Worm (Caenorhabditis elegans) whole organism, L4/young adult: ENCODE data around the gene F56C3.8.

Source experiments
- W03F9.2 ChIP-seq: fragments of 150-350 bp; optimal IDR thresholded peaks from 2 replicates; lab custom pipeline; 2014; ENCODE audit warnings: missing biosample characterization, missing genetic modification characterization
- dao-5 ChIP-seq: sonication (generic microtip); optimal IDR thresholded peaks from 2 replicates; lab custom pipeline; 2016; ENCODE audit warnings: missing genotype, missing genetic modification characterization, moderate library complexity, missing compliant biosample characterization
- him-1 ChIP-seq: sonication (generic microtip); optimal IDR thresholded peaks from 2 replicates; lab custom pipeline; 2016; ENCODE audit warnings: missing genotype, missing genetic modification reagents, missing genetic modification characterization, missing compliant biosample characterization

ce11 chrX:1395793-1396192 is 11.4 kb upstream of the F56C3.8 start:
- TF ChIP-seq W03F9.2 (no peak), him-1 (tag; lab: Kevin White, UChicago) (no peak), dao-5 (tag; lab: Kevin White, UChicago) (no peak)
